Fruit fly (Drosophila melanogaster): ENCODE results near the gene CG8507.

DNA sequence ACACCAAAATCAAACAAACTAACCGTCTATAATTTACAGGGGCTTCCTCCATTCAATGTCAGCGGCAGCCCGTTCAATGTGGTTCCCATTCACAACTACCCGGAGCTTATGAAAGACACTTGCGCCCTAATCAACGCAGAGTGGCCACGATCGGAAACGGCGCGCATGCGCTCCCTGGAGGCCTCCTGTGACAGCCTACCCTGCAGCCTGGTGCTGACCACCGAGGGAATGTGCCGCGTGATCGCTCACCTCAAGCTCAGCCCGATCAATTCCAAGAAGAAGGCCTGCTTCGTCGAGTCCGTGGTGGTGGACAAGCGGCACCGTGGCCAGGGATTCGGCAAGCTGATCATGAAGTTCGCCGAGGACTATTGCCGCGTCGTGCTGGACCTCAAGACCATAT is 22.4 kb upstream of the CG8507 start, which contains the start of gene MED6:
- TF ChIP-seq Dfd (GFP tag; optimal IDR thresholded peaks at IDR 0.05): no peak
- no peak for TF ChIP-seq jim (GFP tag; optimal IDR thresholded peaks at IDR 0.05)
- no peak for TF ChIP-seq HLH106 (tag; optimal IDR thresholded peaks at IDR 0.05)
- no peak for TF ChIP-seq usp (GFP tag; optimal IDR thresholded peaks at IDR 0.05)
- no peak for TF ChIP-seq OdsH (GFP tag; optimal IDR thresholded peaks at IDR 0.05)
- TF ChIP-seq h (GFP tag; optimal IDR thresholded peaks at IDR 0.05): no peak
- no peak for TF ChIP-seq sv (GFP tag; optimal IDR thresholded peaks at IDR 0.05)
- TF ChIP-seq br (GFP tag; optimal IDR thresholded peaks at IDR 0.05): no peak
- no peak for TF ChIP-seq Abd-B (GFP tag; optimal IDR thresholded peaks at IDR 0.05)
- no peak for TF ChIP-seq Myc (optimal IDR thresholded peaks at IDR 0.05)
- TF ChIP-seq Hr83 (GFP tag; optimal IDR thresholded peaks at IDR 0.05; ENCODE audit: poor library complexity, severe bottlenecking): no peak
- TF ChIP-seq dl (GFP tag; optimal IDR thresholded peaks at IDR 0.05; ENCODE audit: insufficient read depth in 1 of 2, partially characterized antibody in 2 of 2): no peak
